Fruit fly (Drosophila melanogaster): ENCODE data around the gene PDCD-5.

The PDCD-5 gene

dm6 chr3L:16257118-16257627, 25.3 kb upstream of the PDCD-5 start, which contains the start of gene CG13054:
CG13054 (minus strand) TSS chr3L:16257191.
- no peak for TF ChIP-seq brk (GFP tag; optimal IDR thresholded peaks at IDR 0.05)
- no peak for TF ChIP-seq Dif (GFP tag; optimal IDR thresholded peaks at IDR 0.05; ENCODE audit: partially characterized antibody)

- no peak for TF ChIP-seq dsf (GFP tag; optimal IDR thresholded peaks at IDR 0.05; ENCODE audit: borderline replicate concordance)
- TF ChIP-seq Hnf4 (GFP tag; optimal IDR thresholded peaks at IDR 0.05): no peak
- no peak for TF ChIP-seq h (GFP tag; optimal IDR thresholded peaks at IDR 0.05)
- TF ChIP-seq Mio (GFP tag; optimal IDR thresholded peaks at IDR 0.05): no peak
- no peak for TF ChIP-seq CrebA (GFP tag; optimal IDR thresholded peaks at IDR 0.05; ENCODE audit: borderline replicate concordance)
- TF ChIP-seq dl (GFP tag; optimal IDR thresholded peaks at IDR 0.05; ENCODE audit: insufficient read depth in 1 of 2, partially characterized antibody in 2 of 2): no peak
- no peak for TF ChIP-seq Vsx2 (GFP tag; optimal IDR thresholded peaks at IDR 0.05; ENCODE audit: partially characterized antibody)
These were observed 20.4 kb upstream of the PDCD-5 start, which contains the start of gene CG13055 for dm6 chr3L:16252255-16252654. CG13055 (minus strand) TSS chr3L:16252355.

dm6 chr3L:16241296-16241695, 9.5 kb upstream of the PDCD-5 start:
- TF ChIP-seq pan (optimal IDR thresholded peaks at IDR 0.05) (no peak), jim (GFP tag; optimal IDR thresholded peaks at IDR 0.05) (no peak), Hr83 (GFP tag; optimal IDR thresholded peaks at IDR 0.05; ENCODE audit: poor library complexity, severe bottlenecking) (no peak), N (GFP tag; optimal IDR thresholded peaks at IDR 0.05) (no peak), ey (GFP tag; optimal IDR thresholded peaks at IDR 0.05) (no peak), Mio (GFP tag; optimal IDR thresholded peaks at IDR 0.05) (no peak)

dm6 chr3L:16233850-16234494, 2.1 kb upstream of the PDCD-5 start:
- TF ChIP-seq rgr (GFP tag; optimal IDR thresholded peaks at IDR 0.05) (peak; percentile 21), h (GFP tag; optimal IDR thresholded peaks at IDR 0.05) (peak; percentile 32), CG32264 (GFP tag; optimal IDR thresholded peaks at IDR 0.05) (no peak), Rel (GFP tag; optimal IDR thresholded peaks at IDR 0.05) (no peak), Rel (tag; optimal IDR thresholded peaks at IDR 0.05) (peak; percentile 96)

DNA sequence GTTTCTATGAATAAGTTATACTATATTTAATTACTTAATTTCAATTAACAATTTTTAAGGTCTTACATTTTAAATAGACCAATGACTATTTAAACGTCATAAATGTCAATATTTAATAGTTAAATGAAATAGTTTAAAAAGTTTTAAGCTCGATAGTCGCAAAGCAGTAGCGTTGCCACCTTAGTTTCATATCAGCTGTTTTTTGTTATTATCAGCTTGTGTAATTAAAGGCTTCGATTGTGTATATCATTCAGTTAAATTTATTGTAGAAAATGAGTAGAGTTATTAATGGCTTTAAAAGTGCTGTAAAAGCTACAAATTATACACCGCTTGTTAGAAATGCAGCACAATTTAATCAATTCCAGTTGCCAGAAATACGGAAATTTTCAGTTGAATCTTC, 1.1 kb upstream of the PDCD-5 start, which contains the start of gene Hsc20:
Hsc20 (plus strand) TSS at position 204 of the 400 bp plus-strand sequence.
- TF ChIP-seq Rel (GFP tag; optimal IDR thresholded peaks at IDR 0.05) (no peak), Rel (tag; optimal IDR thresholded peaks at IDR 0.05) (no peak), ey (GFP tag; optimal IDR thresholded peaks at IDR 0.05) (no peak), HLH106 (tag; optimal IDR thresholded peaks at IDR 0.05) (no peak), Myc (optimal IDR thresholded peaks at IDR 0.05) (no peak), Hnf4 (GFP tag; optimal IDR thresholded peaks at IDR 0.05) (no peak), fru (GFP tag; optimal IDR thresholded peaks at IDR 0.05) (no peak)

DNA sequence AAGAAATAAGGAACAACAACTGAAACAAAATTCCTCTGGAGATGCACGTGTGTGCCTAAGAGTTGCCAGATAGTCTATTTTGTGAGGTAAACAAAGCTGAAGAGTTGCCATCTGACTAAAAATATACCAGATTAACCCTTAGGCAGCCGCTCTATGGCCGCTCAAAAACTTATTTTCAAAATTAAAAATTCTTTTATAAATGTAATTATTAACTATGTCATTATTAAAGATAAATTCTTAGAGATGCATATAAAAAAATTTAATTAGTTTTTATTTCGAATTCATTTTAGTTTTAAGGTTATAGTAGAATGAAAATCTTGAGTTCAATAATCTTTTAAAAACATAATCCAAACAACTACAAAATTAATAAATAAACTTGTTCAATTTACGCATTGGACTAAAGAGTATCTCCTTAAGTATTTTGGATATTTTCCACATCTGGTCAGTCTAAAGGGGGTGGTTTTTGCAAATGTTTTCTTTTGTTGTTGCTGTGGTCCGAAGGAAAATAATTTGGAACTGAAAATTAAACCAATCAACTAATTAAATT, 3.1 kb downstream of the PDCD-5 start, which contains the start of gene Tmx3:
Tmx3 (plus strand) TSS at position 442 of the 547 bp plus-strand sequence.
- TF ChIP-seq Dfd (GFP tag; optimal IDR thresholded peaks at IDR 0.05) (no peak), Myc (optimal IDR thresholded peaks at IDR 0.05) (peak; percentile 25), Hnf4 (GFP tag; optimal IDR thresholded peaks at IDR 0.05) (peak; percentile 82), h (GFP tag; optimal IDR thresholded peaks at IDR 0.05) (peak; percentile 82), br (GFP tag; optimal IDR thresholded peaks at IDR 0.05) (peak; percentile 63), Sp1 (GFP tag; optimal IDR thresholded peaks at IDR 0.05) (peak; percentile 87), dsf (GFP tag; optimal IDR thresholded peaks at IDR 0.05; ENCODE audit: borderline replicate concordance) (peak; percentile 58), dmrt93B (GFP tag; optimal IDR thresholded peaks at IDR 0.05) (peak; percentile 73), Jra (GFP tag; optimal IDR thresholded peaks at IDR 0.05) (peak; percentile 57), OdsH (GFP tag; optimal IDR thresholded peaks at IDR 0.05) (peak; percentile 82), sv (GFP tag; optimal IDR thresholded peaks at IDR 0.05) (peak; percentile 72), CG32264 (GFP tag; optimal IDR thresholded peaks at IDR 0.05) (no peak), Mio (GFP tag; optimal IDR thresholded peaks at IDR 0.05) (no peak), Hr78 (GFP tag; optimal IDR thresholded peaks at IDR 0.05) (no peak), Dif (GFP tag; optimal IDR thresholded peaks at IDR 0.05; ENCODE audit: partially characterized antibody) (no peak), Rel (GFP tag; optimal IDR thresholded peaks at IDR 0.05) (no peak), Rel (tag; optimal IDR thresholded peaks at IDR 0.05) (peak; percentile 68), pan (optimal IDR thresholded peaks at IDR 0.05) (no peak), brk (GFP tag; optimal IDR thresholded peaks at IDR 0.05) (peak; percentile 82), lola (GFP tag; optimal IDR thresholded peaks at IDR 0.05) (no peak), jim (GFP tag; optimal IDR thresholded peaks at IDR 0.05) (peak; percentile 22), Abd-B (GFP tag; optimal IDR thresholded peaks at IDR 0.05) (no peak), CG9705 (GFP tag; optimal IDR thresholded peaks at IDR 0.05) (peak; percentile 71), Hr83 (GFP tag; optimal IDR thresholded peaks at IDR 0.05; ENCODE audit: poor library complexity, severe bottlenecking) (peak; percentile 86), woc (GFP tag; optimal IDR thresholded peaks at IDR 0.05) (peak; percentile 68), rgr (GFP tag; optimal IDR thresholded peaks at IDR 0.05) (peak; percentile 87), N (GFP tag; optimal IDR thresholded peaks at IDR 0.05) (no peak), dl (GFP tag; optimal IDR thresholded peaks at IDR 0.05; ENCODE audit: insufficient read depth in 1 of 2, partially characterized antibody in 2 of 2) (no peak), tai (GFP tag; optimal IDR thresholded peaks at IDR 0.05) (no peak), CrebA (GFP tag; optimal IDR thresholded peaks at IDR 0.05; ENCODE audit: borderline replicate concordance) (no peak), fru (GFP tag; optimal IDR thresholded peaks at IDR 0.05) (peak; percentile 78), HLH106 (tag; optimal IDR thresholded peaks at IDR 0.05) (peak; percentile 91), usp (GFP tag; optimal IDR thresholded peaks at IDR 0.05) (no peak)

All from whole organism, wandering third instar larva.